Fruit fly (Drosophila melanogaster): ENCODE measurements around the gene CG32241.

The CG32241 gene

dm6 chr3L:4442168-4442567, 24.3 kb downstream of the CG32241 start:
- TF ChIP-seq pan (optimal IDR thresholded peaks at IDR 0.05) (no peak), Vsx2 (GFP tag; optimal IDR thresholded peaks at IDR 0.05; ENCODE audit: partially characterized antibody) (no peak), usp (GFP tag; optimal IDR thresholded peaks at IDR 0.05) (no peak), sv (GFP tag; optimal IDR thresholded peaks at IDR 0.05) (no peak), rgr (GFP tag; optimal IDR thresholded peaks at IDR 0.05) (no peak), GATAd (GFP tag; optimal IDR thresholded peaks at IDR 0.05) (no peak), h (GFP tag; optimal IDR thresholded peaks at IDR 0.05) (no peak), Hnf4 (GFP tag; optimal IDR thresholded peaks at IDR 0.05) (no peak), CrebA (GFP tag; optimal IDR thresholded peaks at IDR 0.05; ENCODE audit: borderline replicate concordance) (no peak), Dif (GFP tag; optimal IDR thresholded peaks at IDR 0.05; ENCODE audit: partially characterized antibody) (no peak), Hr83 (GFP tag; optimal IDR thresholded peaks at IDR 0.05; ENCODE audit: poor library complexity, severe bottlenecking) (no peak)

dm6 chr3L:4440153-4440552, 26.3 kb downstream of the CG32241 start:
- no peak for TF ChIP-seq rgr (GFP tag; optimal IDR thresholded peaks at IDR 0.05)
- no peak for TF ChIP-seq Jra (GFP tag; optimal IDR thresholded peaks at IDR 0.05)
- TF ChIP-seq Myc (optimal IDR thresholded peaks at IDR 0.05) = peak; percentile 51
- TF ChIP-seq woc (GFP tag; optimal IDR thresholded peaks at IDR 0.05) = no peak
- no peak for TF ChIP-seq Hr78 (GFP tag; optimal IDR thresholded peaks at IDR 0.05)

dm6 chr3L:4436421-4436820, 30.0 kb downstream of the CG32241 start, which contains the start of gene CG15021:
Gene CG15021, plus strand, starts transcription at chr3L:4436721.
- TF ChIP-seq Hr78 (GFP tag; optimal IDR thresholded peaks at IDR 0.05) = no peak
- TF ChIP-seq N (GFP tag; optimal IDR thresholded peaks at IDR 0.05) = no peak
- no peak for TF ChIP-seq lola (GFP tag; optimal IDR thresholded peaks at IDR 0.05)
- TF ChIP-seq pan (optimal IDR thresholded peaks at IDR 0.05) = no peak
- TF ChIP-seq dmrt93B (GFP tag; optimal IDR thresholded peaks at IDR 0.05) = no peak
- no peak for TF ChIP-seq Myc (optimal IDR thresholded peaks at IDR 0.05)
- TF ChIP-seq Abd-B (GFP tag; optimal IDR thresholded peaks at IDR 0.05) = no peak
- no peak for TF ChIP-seq woc (GFP tag; optimal IDR thresholded peaks at IDR 0.05)
- TF ChIP-seq Jra (GFP tag; optimal IDR thresholded peaks at IDR 0.05) = no peak
- no peak for TF ChIP-seq OdsH (GFP tag; optimal IDR thresholded peaks at IDR 0.05)
- TF ChIP-seq usp (GFP tag; optimal IDR thresholded peaks at IDR 0.05) = no peak
- TF ChIP-seq br (GFP tag; optimal IDR thresholded peaks at IDR 0.05) = no peak
- no peak for TF ChIP-seq ey (GFP tag; optimal IDR thresholded peaks at IDR 0.05)
- TF ChIP-seq Sp1 (GFP tag; optimal IDR thresholded peaks at IDR 0.05) = no peak
- no peak for TF ChIP-seq jim (GFP tag; optimal IDR thresholded peaks at IDR 0.05)
- TF ChIP-seq Mio (GFP tag; optimal IDR thresholded peaks at IDR 0.05) = no peak
- no peak for TF ChIP-seq foxo (GFP tag; optimal IDR thresholded peaks at IDR 0.05)
- no peak for TF ChIP-seq Hnf4 (GFP tag; optimal IDR thresholded peaks at IDR 0.05)
- TF ChIP-seq sv (GFP tag; optimal IDR thresholded peaks at IDR 0.05) = no peak
- TF ChIP-seq Rel (GFP tag; optimal IDR thresholded peaks at IDR 0.05) = no peak
- no peak for TF ChIP-seq Rel (tag; optimal IDR thresholded peaks at IDR 0.05)

dm6 chr3L:4431111-4431730, 35.2 kb downstream of the CG32241 start:
- TF ChIP-seq h (GFP tag; optimal IDR thresholded peaks at IDR 0.05) (no peak), Hnf4 (GFP tag; optimal IDR thresholded peaks at IDR 0.05) (no peak), usp (GFP tag; optimal IDR thresholded peaks at IDR 0.05) (no peak), Abd-B (GFP tag; optimal IDR thresholded peaks at IDR 0.05) (no peak), OdsH (GFP tag; optimal IDR thresholded peaks at IDR 0.05) (no peak), Mio (GFP tag; optimal IDR thresholded peaks at IDR 0.05) (no peak), ey (GFP tag; optimal IDR thresholded peaks at IDR 0.05) (no peak)

- TF ChIP-seq Hr83 (GFP tag; optimal IDR thresholded peaks at IDR 0.05; ENCODE audit: poor library complexity, severe bottlenecking) (no peak), dmrt93B (GFP tag; optimal IDR thresholded peaks at IDR 0.05) (no peak), pan (optimal IDR thresholded peaks at IDR 0.05) (no peak), Vsx2 (GFP tag; optimal IDR thresholded peaks at IDR 0.05; ENCODE audit: partially characterized antibody) (no peak), dsf (GFP tag; optimal IDR thresholded peaks at IDR 0.05; ENCODE audit: borderline replicate concordance) (no peak), ey (GFP tag; optimal IDR thresholded peaks at IDR 0.05) (no peak)
Observed at dm6 chr3L:4430331-4430730, 36.1 kb downstream of the CG32241 start.
